Worm (Caenorhabditis elegans): ENCODE measurements around the gene R102.6.
"Not testable (repeated sequence)": the region's sequence is repeated elsewhere in the genome, so short reads cannot be mapped to it uniquely, and the experiment has no call there.

Gene R102.6

ce11 chrIV:10695203-10695602, 10.8 kb downstream of the R102.6 start, which contains the start of gene R102.4:
R102.4 (minus strand) TSS chrIV:10695303.
- no peak for TF ChIP-seq nhr-76 (tag; optimal IDR thresholded peaks at IDR 0.05)
- TF ChIP-seq tbx-2 (tag; optimal IDR thresholded peaks at IDR 0.05) = no peak
- no peak for TF ChIP-seq hpl-2 (GFP tag; optimal IDR thresholded peaks at IDR 0.05)
- no peak for TF ChIP-seq lin-39 (tag; optimal IDR thresholded peaks at IDR 0.05)
- no peak for TF ChIP-seq egl-27 (tag; optimal IDR thresholded peaks at IDR 0.05)
- no peak for TF ChIP-seq aly-2 (tag; optimal IDR thresholded peaks at IDR 0.05)
- no peak for TF ChIP-seq egl-13 (tag; optimal IDR thresholded peaks at IDR 0.05)
- no peak for TF ChIP-seq C16A3.4 (tag; optimal IDR thresholded peaks at IDR 0.05)
- no peak for TF ChIP-seq ztf-4 (tag; optimal IDR thresholded peaks at IDR 0.05)
- no peak for TF ChIP-seq mep-1 (tag; optimal IDR thresholded peaks at IDR 0.05)
- no peak for TF ChIP-seq Y116A8C.19 (tag; optimal IDR thresholded peaks at IDR 0.05; ENCODE audit: borderline replicate concordance)
- TF ChIP-seq nhr-77 (tag; optimal IDR thresholded peaks at IDR 0.05) = no peak
- TF ChIP-seq lin-35 (GFP tag; optimal IDR thresholded peaks at IDR 0.05) = no peak
- TF ChIP-seq unc-62 (GFP tag; optimal IDR thresholded peaks at IDR 0.05) = no peak
- TF ChIP-seq zag-1 (tag; optimal IDR thresholded peaks at IDR 0.05) = no peak
- TF ChIP-seq rnt-1 (tag; optimal IDR thresholded peaks at IDR 0.05) = no peak
- TF ChIP-seq sptf-1 (tag; optimal IDR thresholded peaks at IDR 0.05) = no peak
- no peak for TF ChIP-seq fos-1 (tag; optimal IDR thresholded peaks at IDR 0.05)
- no peak for TF ChIP-seq lir-3 (tag; optimal IDR thresholded peaks at IDR 0.05; ENCODE audit: poor library complexity)
- no peak for TF ChIP-seq nhr-28 (tag; optimal IDR thresholded peaks at IDR 0.05)

- TF ChIP-seq pag-3 (tag; optimal IDR thresholded peaks at IDR 0.05; ENCODE audit: borderline replicate concordance, insufficient read depth) = no peak
- no peak for TF ChIP-seq nhr-47 (tag; optimal IDR thresholded peaks at IDR 0.05)
- TF ChIP-seq dpl-1 (GFP tag; optimal IDR thresholded peaks at IDR 0.05) = no peak
- no peak for TF ChIP-seq snu-23 (GFP tag; optimal IDR thresholded peaks at IDR 0.05)
- TF ChIP-seq C16A3.4 (tag; optimal IDR thresholded peaks at IDR 0.05) = no peak
- no peak for TF ChIP-seq ceh-90 (tag; optimal IDR thresholded peaks at IDR 0.05)
- TF ChIP-seq fos-1 (tag; optimal IDR thresholded peaks at IDR 0.05) = no peak
- TF ChIP-seq dsc-1 (tag; optimal IDR thresholded peaks at IDR 0.05) = no peak
- no peak for TF ChIP-seq ceh-63 (GFP tag; optimal IDR thresholded peaks at IDR 0.05)
- TF ChIP-seq ztf-11 (tag; optimal IDR thresholded peaks at IDR 0.05) = no peak
- no peak for TF ChIP-seq nhr-71 (tag; optimal IDR thresholded peaks at IDR 0.05)
- TF ChIP-seq unc-30 (tag; optimal IDR thresholded peaks at IDR 0.05) = no peak
- no peak for TF ChIP-seq lin-39 (tag; optimal IDR thresholded peaks at IDR 0.05)
- TF ChIP-seq skn-1 (tag; optimal IDR thresholded peaks at IDR 0.05) = no peak
- TF ChIP-seq snpc-4 (tag; optimal IDR thresholded peaks at IDR 0.05) = no peak
- TF ChIP-seq nhr-90 (tag; optimal IDR thresholded peaks at IDR 0.05; ENCODE audit: poor library complexity) = no peak
Measured at ce11 chrIV:10690139-10690538, 15.9 kb downstream of the R102.6 start, which contains the start of gene R102.8. R102.8 (minus strand) TSS chrIV:10690239.

ce11 chrIV:10688972-10689567, 16.9 kb downstream of the R102.6 start, which contains the start of gene R102.3:
R102.3 (plus strand) TSS chrIV:10689517.
- no peak for TF ChIP-seq nhr-28 (tag; optimal IDR thresholded peaks at IDR 0.05)
- peak; percentile 73 for TF ChIP-seq fkh-8 (tag; optimal IDR thresholded peaks at IDR 0.05)
- TF ChIP-seq lin-39 (tag; optimal IDR thresholded peaks at IDR 0.05) = no peak
- no peak for TF ChIP-seq mdl-1 (tag; optimal IDR thresholded peaks at IDR 0.05)
- TF ChIP-seq sox-4 (tag; optimal IDR thresholded peaks at IDR 0.05) = peak; percentile 22
- no peak for TF ChIP-seq C16A3.4 (tag; optimal IDR thresholded peaks at IDR 0.05)
- peak; percentile 41 for TF ChIP-seq nhr-47 (tag; optimal IDR thresholded peaks at IDR 0.05)
- peak; percentile 59 for TF ChIP-seq nhr-71 (tag; optimal IDR thresholded peaks at IDR 0.05)
- no peak for TF ChIP-seq nhr-76 (tag; optimal IDR thresholded peaks at IDR 0.05)

- not testable (repeated sequence) for TF ChIP-seq C16A3.4 (tag; optimal IDR thresholded peaks at IDR 0.05); lir-3 (tag; optimal IDR thresholded peaks at IDR 0.05; ENCODE audit: poor library complexity); nhr-237 (tag; optimal IDR thresholded peaks at IDR 0.05)
Measured at ce11 chrIV:10687307-10687706, 18.7 kb downstream of the R102.6 start, which contains the start of gene R102.2. R102.2 (plus strand) TSS chrIV:10687607.

All from whole organism, L1 larva.